Worm (Caenorhabditis elegans) whole organism, L2 larva: Measurements from ENCODE around the gene kcnl-3.

Source experiments
- ama-1 ChIP-seq: fragments of 150-350 bp; optimal IDR thresholded peaks from 2 replicates; lab custom pipeline; 2018; ENCODE audit warnings: inconsistent platforms
- blmp-1 ChIP-seq: sonication (generic microtip); optimal IDR thresholded peaks from 2 replicates; lab custom pipeline; 2017; ENCODE audit warnings: missing genetic modification characterization, mild to moderate bottlenecking, missing compliant biosample characterization, antibody characterized with exemption, moderate library complexity; ENCODE audit not compliant: insufficient read depth
- ceh-16 ChIP-seq: fragments of 150-350 bp; optimal IDR thresholded peaks from 2 replicates; lab custom pipeline; 2014; ENCODE audit warnings: missing biosample characterization, missing genetic modification characterization
- lsy-2 ChIP-seq, 2 experiments: fragments of 150-350 bp in 1 of 2; sonication (generic microtip) in 1 of 2; optimal IDR thresholded peaks; 2 replicates each; lab custom pipeline; 2014 to 2017; ENCODE audit warnings: missing biosample characterization in 2 of 2, missing genetic modification characterization in 2 of 2
- mdl-1 ChIP-seq, 2 experiments: fragments of 150-350 bp in 1 of 2; sonication (generic microtip) in 1 of 2; optimal IDR thresholded peaks; 2 replicates each; lab custom pipeline; 2017; ENCODE audit warnings: missing biosample characterization in 2 of 2, missing genetic modification characterization in 2 of 2
- zag-1 ChIP-seq: fragments of 150-350 bp; optimal IDR thresholded peaks from 2 replicates; lab custom pipeline; 2014; ENCODE audit warnings: missing biosample characterization, missing genetic modification characterization
- ztf-11 ChIP-seq: sonication (generic microtip); optimal IDR thresholded peaks from 2 replicates; lab custom pipeline; 2017; ENCODE audit warnings: missing biosample characterization, missing genetic modification characterization

- no peak for TF ChIP-seq ztf-11 (tag; lab: Kevin White, UChicago)
- no peak for TF ChIP-seq lsy-2 (tag; optimal IDR thresholded peaks at IDR 0.05; lab: Kevin White, UChicago)
- TF ChIP-seq ama-1 (lab: Kevin White, UChicago): no peak
- no peak for TF ChIP-seq blmp-1 (tag; lab: Kevin White, UChicago)
- no peak for TF ChIP-seq mdl-1 (tag; optimal IDR thresholded peaks at IDR 0.05; lab: Kevin White, UChicago)
- no peak for TF ChIP-seq ceh-16 (tag; lab: Kevin White, UChicago)
- no peak for TF ChIP-seq zag-1
These were observed 14.0 kb upstream of the kcnl-3 start, which contains the start of gene F35C8.8 for ce11 chrX:5372638-5373037.
